Worm (Caenorhabditis elegans) whole organism, L2 larva: Measurements from ENCODE around the gene B0310.1.

ENCODE experiments used
- R02D3.7 ChIP-seq: fragments of 150-350 bp; optimal IDR thresholded peaks from 2 replicates; lab custom pipeline; 2014; ENCODE audit warnings: missing biosample characterization, missing genetic modification characterization
- nhr-10 ChIP-seq: sonication (generic microtip); optimal IDR thresholded peaks from 2 replicates; lab custom pipeline; 2017; ENCODE audit warnings: missing biosample characterization, missing genetic modification characterization
- skn-1 ChIP-seq: sonication (generic microtip); optimal IDR thresholded peaks from 2 replicates; lab custom pipeline; 2017; ENCODE audit warnings: missing biosample characterization, missing genetic modification characterization
- snpc-4 ChIP-seq: fragments of 150-350 bp; optimal IDR thresholded peaks from 2 replicates; lab custom pipeline; 2014; ENCODE audit warnings: missing biosample characterization, missing genetic modification characterization

DNA sequence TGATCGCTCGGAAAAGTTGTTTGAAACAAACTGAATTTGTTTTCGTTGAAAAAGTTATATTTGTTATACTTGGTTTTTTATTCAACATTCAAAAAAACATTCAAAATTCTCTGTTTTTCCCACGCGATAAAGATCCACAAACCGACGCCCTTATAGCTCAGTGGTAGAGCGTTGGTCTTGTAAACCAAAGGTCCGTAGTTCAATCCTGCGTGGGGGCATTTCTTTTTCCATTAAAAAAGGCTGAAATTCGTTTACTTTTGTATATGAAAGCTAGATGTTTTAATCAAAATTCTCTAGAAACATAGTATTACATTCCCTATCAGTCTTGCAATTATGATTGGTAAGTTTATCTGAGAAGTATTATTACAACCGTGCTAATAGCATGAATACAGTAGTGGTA lies 5.4 kb upstream of the B0310.1 start:
- TF ChIP-seq snpc-4 (no peak), R02D3.7 (tag; lab: Kevin White, UChicago) (no peak), skn-1 (tag; lab: Kevin White, UChicago) (no peak), nhr-10 (tag; lab: Kevin White, UChicago) (no peak)
